Fruit fly (Drosophila melanogaster) S2 (cell line): ENCODE results near the gene CG34026.

Source experiments
- CG8478 ChIP-seq: fragments of >200 bp; optimal IDR thresholded peaks from 2 replicates; lab custom pipeline; 2018
- CTCF ChIP-seq, 2 experiments: fragments of >200 bp; optimal IDR thresholded peaks; 2 replicates each; lab custom pipeline; 2018

- TF ChIP-seq CG8478 (lab: Kevin White, UChicago) (no peak), CTCF (optimal IDR thresholded peaks at IDR 0.05; lab: Kevin White, UChicago) (no peak)
Observed at dm6 chrX:9486802-9487201, 46.8 kb upstream of the CG34026 start.
